Worm (Caenorhabditis elegans) whole organism, L2 larva: ENCODE results near the gene hpo-30.

ENCODE experiments used
- Y55F3AM.14 ChIP-seq: fragments of 200-800 bp; sonication (Bioruptor generic); optimal IDR thresholded peaks from 2 replicates; lab custom pipeline; 2018; ENCODE audit warnings: mild to moderate bottlenecking, missing genetic modification characterization, missing compliant biosample characterization
- lin-13 ChIP-seq: fragments of 150-350 bp; optimal IDR thresholded peaks from 2 replicates; lab custom pipeline; 2014; ENCODE audit warnings: missing biosample characterization, missing genetic modification reagents, missing genetic modification characterization
- nhr-21 ChIP-seq: fragments of 150-350 bp; optimal IDR thresholded peaks from 2 replicates; lab custom pipeline; 2014; ENCODE audit warnings: missing biosample characterization, missing genetic modification characterization
- nhr-77 ChIP-seq: fragments of 150-350 bp; optimal IDR thresholded peaks from 2 replicates; lab custom pipeline; 2014; ENCODE audit warnings: missing biosample characterization, missing genetic modification characterization
- snpc-4 ChIP-seq: fragments of 150-350 bp; optimal IDR thresholded peaks from 2 replicates; lab custom pipeline; 2014; ENCODE audit warnings: missing biosample characterization, missing genetic modification characterization
- ztf-4 ChIP-seq: fragments of 150-350 bp; optimal IDR thresholded peaks from 2 replicates; lab custom pipeline; 2014; ENCODE audit warnings: missing biosample characterization, missing genetic modification characterization

DNA sequence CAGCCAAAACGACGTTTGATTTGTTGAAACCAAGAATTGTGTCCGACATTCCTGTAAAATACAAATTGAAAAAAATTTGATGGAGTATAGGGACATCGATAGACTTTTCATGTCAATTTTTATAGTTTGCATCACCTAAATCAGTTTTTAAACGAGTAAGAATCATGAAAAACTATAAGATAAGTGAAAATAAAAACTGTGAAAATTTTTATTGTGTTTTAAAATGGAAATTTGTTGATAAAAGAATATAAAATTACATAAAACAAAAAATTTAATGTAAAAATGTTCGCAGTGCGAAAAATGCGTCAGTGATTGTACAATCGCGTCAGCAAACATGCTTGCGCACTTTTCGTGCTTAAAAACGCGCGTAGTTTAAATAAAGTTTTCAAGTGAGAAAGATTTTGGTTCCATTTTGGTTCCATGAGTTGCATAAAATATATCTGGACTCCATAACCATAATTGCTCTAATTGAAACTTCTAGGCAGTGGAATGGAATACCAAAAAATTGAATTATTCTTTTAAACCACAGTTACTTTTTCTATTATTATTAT is 33.3 kb upstream of the hpo-30 start, which contains the start of gene tomm-20:
- peak; percentile 90 for TF ChIP-seq nhr-21 (tag; lab: Kevin White, UChicago)
- TF ChIP-seq Y55F3AM.14 (GFP tag; lab: Kevin White, UChicago): peak; percentile 16
- TF ChIP-seq lin-13 (GFP tag; lab: Kevin White, UChicago): peak; percentile 92
- peak; percentile 61 for TF ChIP-seq ztf-4 (tag; lab: Kevin White, UChicago)
- peak; percentile 85 for TF ChIP-seq snpc-4
- TF ChIP-seq nhr-77: peak; percentile 53
